ENCODE assay signal across 2 worm cellular contexts in the genomic region with DNA sequence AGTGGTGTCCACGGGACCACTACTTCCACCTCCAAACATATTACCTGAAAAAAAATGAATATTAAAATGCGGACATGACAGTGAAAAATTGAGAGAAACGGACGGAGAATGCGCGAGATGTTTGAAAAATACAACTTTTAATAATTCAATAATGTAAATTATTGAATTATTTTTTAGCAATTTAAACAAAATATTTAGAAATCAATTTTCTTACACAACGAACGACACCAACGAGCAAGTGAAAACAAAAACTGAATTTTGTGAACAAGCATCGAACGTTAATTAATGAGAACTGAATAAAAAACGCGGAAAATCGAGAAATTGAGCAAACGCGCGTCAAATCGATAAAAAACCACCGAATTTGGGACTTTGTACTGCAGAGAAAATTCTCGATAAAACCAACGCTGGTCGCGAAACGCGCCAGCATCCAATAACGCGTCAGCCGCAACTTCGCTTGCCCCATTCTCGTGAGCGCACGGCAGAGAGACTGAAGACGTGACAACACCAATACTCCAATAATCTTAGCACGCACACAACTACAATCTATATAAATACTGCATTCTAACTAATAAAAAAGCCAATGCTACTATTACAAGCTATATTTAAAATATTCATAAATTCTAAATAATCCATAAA.
TF ChIP-seq lines count a peak whose summit lies in the region.

A gene (minus strand): TSS at position 51 of the 636 bp plus-strand sequence.
A gene (plus strand): TSS at position 447 of the 636 bp plus-strand sequence.

TF ChIP-seq in whole organism, L1 larva, 84 proteins besides CTCF, POLR2A, EP300 and RAD21 (continued from another document):
- TF ChIP-seq rnt-1 (tag; optimal IDR thresholded peaks at IDR 0.05; lab: Kevin White, UChicago), result peak; percentile 94
- peak; percentile 94 for TF ChIP-seq nhr-90 (tag; optimal IDR thresholded peaks at IDR 0.05; lab: Kevin White, UChicago; ENCODE audit: poor library complexity)
- TF ChIP-seq ces-1 (GFP tag; optimal IDR thresholded peaks at IDR 0.05; lab: Kevin White, UChicago), result no peak
- peak in 1 of 2 experiments; percentile 40 for TF ChIP-seq egl-27 (tag; optimal IDR thresholded peaks at IDR 0.05; lab: Kevin White, UChicago)
- TF ChIP-seq Y116A8C.19 (tag; optimal IDR thresholded peaks at IDR 0.05; lab: Kevin White, UChicago; ENCODE audit: borderline replicate concordance), result no peak
- peak; percentile 62 for TF ChIP-seq fkh-10 (GFP tag; optimal IDR thresholded peaks at IDR 0.05; lab: Kevin White, UChicago)
- peak; percentile 79 for TF ChIP-seq lir-3 (tag; optimal IDR thresholded peaks at IDR 0.05; lab: Kevin White, UChicago; ENCODE audit: poor library complexity)
- peak in 2 of 6 experiments; percentile 71 to 84 for TF ChIP-seq elt-3 (tag; optimal IDR thresholded peaks at IDR 0.05; lab: Kevin White, UChicago)
- peak; percentile 17; the same call in 1 of the 2 replicates for TF ChIP-seq unc-98 (GFP tag; IDR thresholded peaks at IDR 0.05; lab: Robert Waterston, UW)
- peak; percentile 86 for TF ChIP-seq mab-9 (GFP tag; IDR thresholded peaks at IDR 0.05; lab: Robert Waterston, UW)
- peak; percentile 68 for TF ChIP-seq skn-1 (tag; optimal IDR thresholded peaks at IDR 0.05; lab: Kevin White, UChicago)
- no peak for TF ChIP-seq nhr-47 (tag; optimal IDR thresholded peaks at IDR 0.05; lab: Kevin White, UChicago)
- TF ChIP-seq blmp-1 (tag; optimal IDR thresholded peaks at IDR 0.05; lab: Kevin White, UChicago), result peak; percentile 58
- peak; percentile 89 for TF ChIP-seq jun-1 (tag; optimal IDR thresholded peaks at IDR 0.05; lab: Kevin White, UChicago)
- TF ChIP-seq nhr-76 (tag; optimal IDR thresholded peaks at IDR 0.05; lab: Kevin White, UChicago), result no peak
- TF ChIP-seq nhr-237 (tag; optimal IDR thresholded peaks at IDR 0.05; lab: Kevin White, UChicago), result peak; percentile 29
- peak; percentile 82 for TF ChIP-seq nhr-11 (tag; optimal IDR thresholded peaks at IDR 0.05; lab: Kevin White, UChicago)
- TF ChIP-seq ztf-11 (tag; optimal IDR thresholded peaks at IDR 0.05; lab: Kevin White, UChicago), result peak in 1 of 2 experiments; percentile 72
- TF ChIP-seq sox-4 (tag; optimal IDR thresholded peaks at IDR 0.05; lab: Kevin White, UChicago), result peak; percentile 91
- TF ChIP-seq ztf-4 (tag; optimal IDR thresholded peaks at IDR 0.05; lab: Kevin White, UChicago), result peak; percentile 67
- TF ChIP-seq irx-1 (tag; optimal IDR thresholded peaks at IDR 0.05; lab: Kevin White, UChicago), result peak; percentile 88
- TF ChIP-seq egl-13 (tag; optimal IDR thresholded peaks at IDR 0.05; lab: Kevin White, UChicago), result peak; percentile 92
- peak; percentile 96 for TF ChIP-seq dsc-1 (tag; optimal IDR thresholded peaks at IDR 0.05; lab: Kevin White, UChicago)
- TF ChIP-seq pqm-1 (tag; optimal IDR thresholded peaks at IDR 0.05; lab: Kevin White, UChicago), result no peak
- peak; percentile 79 for TF ChIP-seq snpc-4 (tag; optimal IDR thresholded peaks at IDR 0.05; lab: Kevin White, UChicago)
- peak; percentile 83 for TF ChIP-seq zip-4 (GFP tag; optimal IDR thresholded peaks at IDR 0.05; lab: Kevin White, UChicago)
- TF ChIP-seq zag-1 (tag; optimal IDR thresholded peaks at IDR 0.05; lab: Kevin White, UChicago), result no peak
- peak; percentile 95 for TF ChIP-seq xbp-1 (tag; optimal IDR thresholded peaks at IDR 0.05; lab: Kevin White, UChicago)

TF ChIP-seq in whole organism, young adult, 124 proteins besides CTCF, POLR2A, EP300 and RAD21 (continued from another document):
- no peak for TF ChIP-seq Y53F4B.3 (GFP tag; IDR thresholded peaks at IDR 0.05; lab: Robert Waterston, UW)
- TF ChIP-seq mxl-1 (tag; optimal IDR thresholded peaks at IDR 0.05; lab: Kevin White, UChicago), result no peak
- no peak for TF ChIP-seq ama-1 (optimal IDR thresholded peaks at IDR 0.05; lab: Kevin White, UChicago)
- no peak for TF ChIP-seq ama-1 (GFP tag; optimal IDR thresholded peaks at IDR 0.05; lab: Kevin White, UChicago)
- peak; percentile 83 for TF ChIP-seq chd-7 (tag; optimal IDR thresholded peaks at IDR 0.05; lab: Kevin White, UChicago)
- peak; percentile 91 for TF ChIP-seq ztf-26 (tag; optimal IDR thresholded peaks at IDR 0.05; lab: Kevin White, UChicago)
- peak; percentile 85 for TF ChIP-seq lir-1 (GFP tag; conservative IDR thresholded peaks at IDR 0.05; lab: Robert Waterston, UW)
- peak; percentile 82 for TF ChIP-seq xnd-1 (tag; optimal IDR thresholded peaks at IDR 0.05; lab: Kevin White, UChicago)
- peak; percentile 53 for TF ChIP-seq cebp-1 (GFP tag; IDR thresholded peaks at IDR 0.05; lab: Robert Waterston, UW)
- peak; percentile 89 for TF ChIP-seq cebp-1 (tag; optimal IDR thresholded peaks at IDR 0.05; lab: Kevin White, UChicago)
- no peak for TF ChIP-seq ztf-3 (GFP tag; optimal IDR thresholded peaks at IDR 0.05; lab: Kevin White, UChicago)
- TF ChIP-seq lin-54 (GFP tag; optimal IDR thresholded peaks at IDR 0.05; lab: Kevin White, UChicago), result peak; percentile 91
- no peak for TF ChIP-seq ztf-25 (GFP tag; IDR thresholded peaks at IDR 0.05; lab: Robert Waterston, UW)
- no peak for TF ChIP-seq nfya-1 (tag; optimal IDR thresholded peaks at IDR 0.05; lab: Kevin White, UChicago; ENCODE audit: borderline replicate concordance, insufficient read depth)
- TF ChIP-seq K11D2.4 (GFP tag; IDR thresholded peaks at IDR 0.05; lab: Robert Waterston, UW), result peak; percentile 90
- TF ChIP-seq lin-35 (GFP tag; optimal IDR thresholded peaks at IDR 0.05; lab: Kevin White, UChicago), result peak in 2 of 3 experiments; percentile 38 to 92
- TF ChIP-seq gei-17 (GFP tag; optimal IDR thresholded peaks at IDR 0.05; lab: Kevin White, UChicago), result peak; percentile 50
- no peak for TF ChIP-seq ceh-79 (tag; optimal IDR thresholded peaks at IDR 0.05; lab: Kevin White, UChicago)
- TF ChIP-seq F39B2.1 (GFP tag; IDR thresholded peaks at IDR 0.05; lab: Robert Waterston, UW), result 0 out of 2 replicates have a peak, but pooled peaks have one; percentile 67
- peak; percentile 73 for TF ChIP-seq tbp1 (GFP tag; optimal IDR thresholded peaks at IDR 0.05; lab: Kevin White, UChicago)
- peak; percentile 91 for TF ChIP-seq C17E4.6 (GFP tag; IDR thresholded peaks at IDR 0.05; lab: Robert Waterston, UW)
- no peak for TF ChIP-seq nhr-90 (tag; optimal IDR thresholded peaks at IDR 0.05; lab: Kevin White, UChicago)
- TF ChIP-seq pbrm-1 (GFP tag; IDR thresholded peaks at IDR 0.05; lab: Robert Waterston, UW), result peak; percentile 96
- peak; percentile 59 for TF ChIP-seq unc-130 (GFP tag; optimal IDR thresholded peaks at IDR 0.05; lab: Kevin White, UChicago)
- peak; percentile 87 for TF ChIP-seq ceh-27 (GFP tag; optimal IDR thresholded peaks at IDR 0.05; lab: Kevin White, UChicago)
- TF ChIP-seq C06A6.2 (GFP tag; conservative IDR thresholded peaks at IDR 0.05; lab: Robert Waterston, UW), result peak; percentile 84
- no peak for TF ChIP-seq dpff-1 (tag; optimal IDR thresholded peaks at IDR 0.05; lab: Kevin White, UChicago)
